Worm (Caenorhabditis elegans): ENCODE data around the gene phat-3.

DNA sequence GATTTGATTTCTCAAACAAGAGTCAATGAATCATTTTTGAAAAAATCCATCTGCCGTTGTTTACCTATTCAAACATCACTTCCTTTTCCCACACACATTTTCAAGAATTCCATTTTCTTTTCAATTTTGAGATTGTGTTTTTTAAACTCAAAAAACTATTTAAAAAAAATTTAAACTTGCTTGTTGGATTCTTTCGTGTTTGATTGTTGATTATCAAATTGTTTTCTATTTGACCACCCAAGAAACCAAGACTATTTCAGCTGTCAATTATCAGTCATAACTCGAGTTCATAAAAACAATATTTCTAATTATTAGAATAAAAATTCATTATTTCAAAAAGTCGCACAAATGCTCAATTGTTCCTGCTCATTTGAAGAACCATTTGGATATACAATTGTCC lies 38.5 kb upstream of the phat-3 start, which contains the start of gene srh-8:
- TF ChIP-seq fos-1 (tag; optimal IDR thresholded peaks at IDR 0.05) (no peak), elt-1 (tag; optimal IDR thresholded peaks at IDR 0.05) (no peak), nhr-6 (tag; optimal IDR thresholded peaks at IDR 0.05) (no peak), skn-1 (tag; optimal IDR thresholded peaks at IDR 0.05) (no peak)

All from whole organism, L2 larva.